Worm (Caenorhabditis elegans): Measurements from ENCODE around the gene K12H4.3.

- TF ChIP-seq nhr-25 (tag; optimal IDR thresholded peaks at IDR 0.05) (peak; percentile 26), egl-27 (tag; optimal IDR thresholded peaks at IDR 0.05) (no peak), mab-5 (tag; optimal IDR thresholded peaks at IDR 0.05) (no peak), nhr-237 (tag; optimal IDR thresholded peaks at IDR 0.05) (no peak), nhr-11 (tag; optimal IDR thresholded peaks at IDR 0.05) (no peak), ama-1 (optimal IDR thresholded peaks at IDR 0.05) (no peak), ceh-82 (tag; optimal IDR thresholded peaks at IDR 0.05) (no peak), elt-3 (tag; optimal IDR thresholded peaks at IDR 0.05) (no peak)
Observed at ce11 chrIII:8036050-8036449, 9.8 kb upstream of the K12H4.3 start.

All from whole organism, L2 larva.